Worm (Caenorhabditis elegans) whole organism, L4 larva: ENCODE results near the gene rgs-2.

Experiments used
- D1046.2 ChIP-seq: fragments of 200-800 bp; sonication (Bioruptor generic); IDR thresholded peaks from 2 replicates; pipeline ENCODE4 v1.3.6; 2022; ENCODE audit warnings: missing genetic modification characterization, missing compliant biosample characterization
- F10B5.3 ChIP-seq: sonication (generic microtip); optimal IDR thresholded peaks from 2 replicates; lab custom pipeline; 2016; ENCODE audit warnings: mild to moderate bottlenecking, missing genetic modification characterization, missing compliant biosample characterization
- F37D6.2 ChIP-seq: sonication (generic microtip); optimal IDR thresholded peaks from 2 replicates; lab custom pipeline; 2016; ENCODE audit warnings: mild to moderate bottlenecking, missing genetic modification characterization, missing compliant biosample characterization
- F44E2.7 ChIP-seq: fragments of 200-800 bp; sonication (Bioruptor generic); IDR thresholded peaks from 2 replicates; pipeline ENCODE4 v2.1.2; 2022; ENCODE audit warnings: missing genetic modification characterization, missing compliant biosample characterization
- T20F7.1 ChIP-seq: fragments of 200-800 bp; sonication (Bioruptor generic); optimal IDR thresholded peaks from 2 replicates; lab custom pipeline; 2018; ENCODE audit warnings: mild to moderate bottlenecking, missing genetic modification characterization, missing compliant biosample characterization
- Y48G9A.11 ChIP-seq: fragments of 200-800 bp; sonication (Bioruptor generic); IDR thresholded peaks from 2 replicates; pipeline ENCODE4 v1.3.6; 2022; ENCODE audit warnings: missing genetic modification reagents, missing genetic modification characterization, missing compliant biosample characterization
- ZK337.2 ChIP-seq: fragments of 200-800 bp; sonication (Bioruptor generic); IDR thresholded peaks from 2 replicates; pipeline ENCODE4 v1.3.6; 2022; ENCODE audit warnings: missing genetic modification reagents, missing genetic modification characterization, missing compliant biosample characterization
- arid-1 ChIP-seq: fragments of 200-800 bp; sonication (Bioruptor generic); conservative IDR thresholded peaks from 2 replicates; pipeline ENCODE4 v1.3.6; 2022; ENCODE audit warnings: missing genetic modification reagents, missing genetic modification characterization, missing compliant biosample characterization
- ceh-32 ChIP-seq: sonication (generic microtip); optimal IDR thresholded peaks from 2 replicates; lab custom pipeline; 2016; ENCODE audit warnings: mild to moderate bottlenecking, missing genetic modification characterization, missing compliant biosample characterization; ENCODE audit not compliant: poor library complexity
- cey-2 ChIP-seq: sonication (generic microtip); optimal IDR thresholded peaks from 3 replicates; lab custom pipeline; 2017; ENCODE audit warnings: missing genetic modification characterization, mild to moderate bottlenecking, missing compliant biosample characterization, antibody characterized with exemption, borderline replicate concordance; ENCODE audit not compliant: insufficient read depth
- ctbp-1 ChIP-seq: fragments of 200-800 bp; sonication (Bioruptor generic); IDR thresholded peaks from 2 replicates; pipeline ENCODE4 v1.3.6; 2022; ENCODE audit warnings: missing genetic modification reagents, missing genetic modification characterization, missing compliant biosample characterization
- dmd-6 ChIP-seq: fragments of 200-800 bp; sonication (Bioruptor generic); IDR thresholded peaks from 2 replicates; pipeline ENCODE4 v1.3.6; 2022; ENCODE audit warnings: missing genetic modification reagents, missing genetic modification characterization, missing compliant biosample characterization
- dmd-9 ChIP-seq: fragments of 200-800 bp; sonication (Bioruptor generic); IDR thresholded peaks from 2 replicates; pipeline ENCODE4 v1.3.6; 2022; ENCODE audit warnings: missing genetic modification reagents, missing genetic modification characterization, missing compliant biosample characterization
- egl-43 ChIP-seq: fragments of 200-800 bp; sonication (Bioruptor generic); IDR thresholded peaks from 2 replicates; pipeline ENCODE4 v1.3.6; 2022; ENCODE audit warnings: missing genetic modification reagents, missing genetic modification characterization, missing compliant biosample characterization
- fkh-10 ChIP-seq: fragments of 150-350 bp; optimal IDR thresholded peaks from 2 replicates; lab custom pipeline; 2014; ENCODE audit warnings: missing biosample characterization, missing genetic modification reagents, missing genetic modification characterization
- hlh-30 ChIP-seq: sonication (generic microtip); optimal IDR thresholded peaks from 2 replicates; lab custom pipeline; 2017; ENCODE audit warnings: antibody characterized with exemption, mild to moderate bottlenecking, missing genetic modification characterization, missing compliant biosample characterization; ENCODE audit not compliant: insufficient read depth
- jun-1 ChIP-seq: fragments of 150-350 bp; optimal IDR thresholded peaks from 2 replicates; lab custom pipeline; 2014; ENCODE audit warnings: missing biosample characterization, missing genetic modification reagents, missing genetic modification characterization
- lim-7 ChIP-seq: fragments of 200-800 bp; sonication (Bioruptor generic); IDR thresholded peaks from 2 replicates; pipeline ENCODE4 v1.3.6; 2022; ENCODE audit warnings: missing genetic modification characterization, missing compliant biosample characterization
- lin-15B ChIP-seq: fragments of 150-350 bp; sonication (generic microtip); optimal IDR thresholded peaks from 3 replicates; lab custom pipeline; 2014; ENCODE audit warnings: missing biosample characterization, missing genetic modification characterization
- lin-29 ChIP-seq: fragments of 200-800 bp; sonication (Bioruptor generic); IDR thresholded peaks from 2 replicates; pipeline ENCODE4 v1.3.6; 2022; ENCODE audit warnings: missing genetic modification reagents, missing genetic modification characterization, missing compliant biosample characterization
- lin-39 ChIP-seq: fragments of 150-350 bp; optimal IDR thresholded peaks from 2 replicates; lab custom pipeline; 2014; ENCODE audit warnings: missing biosample characterization, missing genetic modification reagents, missing genetic modification characterization
- madf-9 ChIP-seq: fragments of 200-800 bp; sonication (Bioruptor generic); conservative IDR thresholded peaks from 2 replicates; pipeline ENCODE4 v1.3.6; 2022; ENCODE audit warnings: missing genetic modification reagents, missing genetic modification characterization, missing compliant biosample characterization
- mdl-1 ChIP-seq, 2 experiments: fragments of 150-350 bp in 1 of 2; sonication (generic microtip) in 1 of 2; optimal IDR thresholded peaks; 2 replicates each; lab custom pipeline; 2014 to 2017; ENCODE audit warnings: missing biosample characterization in 2 of 2, missing genetic modification characterization in 2 of 2
- mep-1 ChIP-seq: fragments of 150-350 bp; sonication (generic microtip); optimal IDR thresholded peaks from 3 replicates; lab custom pipeline; 2014; ENCODE audit warnings: missing biosample characterization, missing genetic modification characterization
- mxl-3 ChIP-seq: fragments of 200-800 bp; sonication (Bioruptor generic); optimal IDR thresholded peaks from 2 replicates; lab custom pipeline; 2018; ENCODE audit warnings: mild to moderate bottlenecking, missing genetic modification characterization, missing compliant biosample characterization
- nhr-102 ChIP-seq: sonication (generic microtip); optimal IDR thresholded peaks from 2 replicates; lab custom pipeline; 2016; ENCODE audit warnings: mild to moderate bottlenecking, missing genetic modification characterization, moderate library complexity, missing compliant biosample characterization
- nhr-11 ChIP-seq: fragments of 150-350 bp; optimal IDR thresholded peaks from 2 replicates; lab custom pipeline; 2014; ENCODE audit warnings: missing biosample characterization, missing genetic modification characterization
- nhr-111 ChIP-seq: fragments of 200-800 bp; sonication (Bioruptor generic); optimal IDR thresholded peaks from 2 replicates; lab custom pipeline; 2018; ENCODE audit warnings: mild to moderate bottlenecking, missing genetic modification characterization, missing compliant biosample characterization
- nhr-237 ChIP-seq: sonication (generic microtip); optimal IDR thresholded peaks from 2 replicates; lab custom pipeline; 2017; ENCODE audit warnings: missing biosample characterization, missing genetic modification characterization
- nhr-25 ChIP-seq: sonication (generic microtip); optimal IDR thresholded peaks from 2 replicates; lab custom pipeline; 2017; ENCODE audit warnings: missing genetic modification characterization, mild to moderate bottlenecking, missing compliant biosample characterization, antibody characterized with exemption, moderate library complexity, borderline replicate concordance; ENCODE audit not compliant: insufficient read depth
- nhr-28 ChIP-seq: fragments of 150-350 bp; optimal IDR thresholded peaks from 2 replicates; lab custom pipeline; 2014; ENCODE audit warnings: missing biosample characterization, missing genetic modification characterization
- nhr-41 ChIP-seq: fragments of 200-800 bp; sonication (Bioruptor generic); IDR thresholded peaks from 2 replicates; pipeline ENCODE4 v1.3.6; 2022; ENCODE audit warnings: missing genetic modification reagents, missing genetic modification characterization, missing compliant biosample characterization
- nhr-6 ChIP-seq: fragments of 150-350 bp; optimal IDR thresholded peaks from 2 replicates; lab custom pipeline; 2014; ENCODE audit warnings: missing biosample characterization, missing genetic modification characterization
- pha-4 ChIP-seq, 2 experiments: fragments of 150-350 bp in 1 of 2; fragments of 200-800 bp in 1 of 2; sonication (Bioruptor generic) in 1 of 2; IDR thresholded peaks in 1 of 2; optimal IDR thresholded peaks in 1 of 2; 2 replicates each; pipeline versions ENCODE4 v1.3.6 to Lab custom; 2014 to 2022; ENCODE audit warnings: missing genetic modification characterization in 2 of 2, missing genetic modification reagents in 2 of 2, missing biosample characterization in 1 of 2, missing compliant biosample characterization in 1 of 2
- php-3 ChIP-seq: fragments of 200-800 bp; sonication (Bioruptor generic); IDR thresholded peaks from 2 replicates; pipeline ENCODE4 v1.3.6; 2022; ENCODE audit warnings: missing genetic modification reagents, missing genetic modification characterization, missing compliant biosample characterization
- pqm-1 ChIP-seq: sonication (generic microtip); optimal IDR thresholded peaks from 2 replicates; lab custom pipeline; 2017; ENCODE audit warnings: missing biosample characterization, missing genetic modification characterization
- saeg-2 ChIP-seq: fragments of 200-800 bp; sonication (Bioruptor generic); IDR thresholded peaks from 2 replicates; pipeline ENCODE4 v1.3.6; 2022; ENCODE audit warnings: missing genetic modification reagents, missing genetic modification characterization, missing compliant biosample characterization
- sdz-12 ChIP-seq: fragments of 200-800 bp; sonication (Bioruptor generic); optimal IDR thresholded peaks from 2 replicates; lab custom pipeline; 2018; ENCODE audit warnings: mild to moderate bottlenecking, missing genetic modification characterization, missing compliant biosample characterization
- snpc-1.2 ChIP-seq: fragments of 200-800 bp; sonication (Bioruptor generic); IDR thresholded peaks from 2 replicates; pipeline ENCODE4 v1.3.6; 2022; ENCODE audit warnings: missing genetic modification reagents, missing genetic modification characterization, missing compliant biosample characterization
- spr-1 ChIP-seq: sonication (generic microtip); optimal IDR thresholded peaks from 2 replicates; lab custom pipeline; 2016; ENCODE audit warnings: mild to moderate bottlenecking, missing genetic modification characterization, missing compliant biosample characterization
- spr-3 ChIP-seq: fragments of 200-800 bp; sonication (Bioruptor generic); optimal IDR thresholded peaks from 2 replicates; lab custom pipeline; 2018; ENCODE audit warnings: mild to moderate bottlenecking, missing genetic modification characterization, missing compliant biosample characterization
- tag-97 ChIP-seq: fragments of 200-800 bp; sonication (Bioruptor generic); IDR thresholded peaks from 2 replicates; pipeline ENCODE4 v1.3.6; 2022; ENCODE audit warnings: missing genetic modification characterization, missing compliant biosample characterization
- tra-1 ChIP-seq: fragments of 200-800 bp; sonication (Bioruptor generic); IDR thresholded peaks from 2 replicates; pipeline ENCODE4 v1.3.6; 2022; ENCODE audit warnings: missing genetic modification reagents, missing genetic modification characterization, missing compliant biosample characterization
- unc-130 ChIP-seq: sonication (generic microtip); optimal IDR thresholded peaks from 2 replicates; lab custom pipeline; 2016; ENCODE audit warnings: missing genetic modification reagents, missing genetic modification characterization, missing compliant biosample characterization
- unc-39 ChIP-seq: sonication (generic microtip); optimal IDR thresholded peaks from 2 replicates; lab custom pipeline; 2017; ENCODE audit warnings: missing biosample characterization, missing genetic modification characterization
- unc-62 ChIP-seq, 3 experiments: fragments of 150-350 bp in 1 of 3; sonication (generic microtip); optimal IDR thresholded peaks in 2 of 3; peaks in 1 of 3; 1 replicate in 1 of 3; 2 replicates in 2 of 3; lab custom pipeline; 2014 to 2017; ENCODE audit warnings: missing biosample characterization in 3 of 3, missing genetic modification characterization in 3 of 3, missing genetic modification reagents in 3 of 3, missing genotype in 1 of 3
- vab-7 ChIP-seq: fragments of 200-800 bp; sonication (Bioruptor generic); IDR thresholded peaks from 2 replicates; pipeline ENCODE4 v1.3.6; 2022; ENCODE audit warnings: missing genetic modification reagents, missing genetic modification characterization, missing compliant biosample characterization
- zag-1 ChIP-seq: fragments of 150-350 bp; optimal IDR thresholded peaks from 2 replicates; lab custom pipeline; 2014; ENCODE audit warnings: missing biosample characterization, missing genetic modification characterization
- zfp-3 ChIP-seq: fragments of 200-800 bp; sonication (Bioruptor generic); conservative IDR thresholded peaks from 2 replicates; pipeline ENCODE4 v1.3.6; 2022; ENCODE audit warnings: missing genetic modification reagents, missing genetic modification characterization, missing compliant biosample characterization
- zip-11 ChIP-seq: fragments of 200-800 bp; sonication (Bioruptor generic); IDR thresholded peaks from 2 replicates; pipeline ENCODE4 v1.3.6; 2022; ENCODE audit warnings: missing genetic modification characterization, missing compliant biosample characterization

The rgs-2 gene

DNA sequence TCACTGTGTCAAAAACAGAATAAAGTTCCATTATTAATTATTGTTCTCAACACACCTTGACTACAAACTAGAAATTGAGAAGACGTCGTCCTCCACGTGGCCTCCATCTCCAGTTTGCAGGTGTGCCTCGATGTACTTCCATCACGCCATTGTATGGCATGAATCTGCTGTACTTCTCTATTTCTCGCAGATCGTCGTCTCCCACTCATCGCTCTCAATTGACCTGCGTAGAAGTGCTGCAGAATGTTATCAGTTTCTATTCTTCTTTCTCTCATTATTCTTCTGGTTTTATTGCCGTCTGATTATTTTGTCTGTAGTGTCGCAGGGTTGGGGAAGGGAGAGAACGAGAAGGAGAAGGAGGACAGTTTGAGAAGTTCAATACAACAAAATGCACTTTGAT is 47.2 kb downstream of the rgs-2 start (continued):
- TF ChIP-seq zfp-3 (GFP tag; lab: Robert Waterston, UW) (no peak), unc-130 (GFP tag; lab: Kevin White, UChicago) (no peak), D1046.2 (GFP tag; lab: Robert Waterston, UW) (no peak), spr-1 (tag; lab: Kevin White, UChicago) (no peak), arid-1 (no peak), php-3 (GFP tag; lab: Robert Waterston, UW) (peak; percentile 84), mxl-3 (GFP tag; lab: Kevin White, UChicago) (peak; percentile 98), nhr-28 (tag; lab: Kevin White, UChicago) (peak; percentile 99), fkh-10 (GFP tag; lab: Kevin White, UChicago) (no peak), spr-3 (GFP tag; lab: Kevin White, UChicago) (no peak), madf-9 (GFP tag; lab: Robert Waterston, UW) (no peak), tag-97 (no peak), pha-4 (GFP tag; IDR thresholded peaks at IDR 0.05; lab: Robert Waterston, UW) (no peak), pha-4 (tag; optimal IDR thresholded peaks at IDR 0.05; lab: Kevin White, UChicago) (no peak), ZK337.2 (GFP tag; lab: Robert Waterston, UW) (no peak), nhr-25 (tag; lab: Kevin White, UChicago) (peak; percentile 65), dmd-9 (GFP tag; lab: Robert Waterston, UW) (no peak), nhr-102 (tag; lab: Kevin White, UChicago) (no peak), nhr-237 (tag; lab: Kevin White, UChicago) (no peak), cey-2 (tag; lab: Kevin White, UChicago) (peak; percentile 68), lin-29 (GFP tag; lab: Robert Waterston, UW) (no peak), T20F7.1 (GFP tag; lab: Kevin White, UChicago) (no peak), mep-1 (tag; lab: Kevin White, UChicago) (peak; percentile 64), vab-7 (no peak), pqm-1 (tag; lab: Kevin White, UChicago) (peak; percentile 74), snpc-1.2 (GFP tag; lab: Robert Waterston, UW) (no peak), lim-7 (GFP tag; lab: Robert Waterston, UW) (no peak), unc-62 (GFP tag; optimal IDR thresholded peaks at IDR 0.05 in 1 of 2; lab: Kevin White, UChicago) (peak in 1 of 2 experiments; percentile 96), unc-62 (tag; optimal IDR thresholded peaks at IDR 0.05; lab: Kevin White, UChicago) (no peak), nhr-41 (GFP tag; lab: Robert Waterston, UW) (peak; percentile 76; the same call in 1 of the 2 replicates), hlh-30 (tag; lab: Kevin White, UChicago) (peak; percentile 72), Y48G9A.11 (GFP tag; lab: Robert Waterston, UW) (no peak), unc-39 (no peak), egl-43 (GFP tag; lab: Robert Waterston, UW) (no peak), zip-11 (GFP tag; lab: Robert Waterston, UW) (no peak), zag-1 (tag; lab: Kevin White, UChicago) (no peak), F10B5.3 (tag; lab: Kevin White, UChicago) (no peak), saeg-2 (GFP tag; lab: Robert Waterston, UW) (no peak), nhr-111 (GFP tag; lab: Kevin White, UChicago) (no peak), ceh-32 (tag; lab: Kevin White, UChicago) (no peak), lin-39 (tag; lab: Kevin White, UChicago) (no peak), dmd-6 (GFP tag; lab: Robert Waterston, UW) (peak; percentile 95), F37D6.2 (no peak), F44E2.7 (GFP tag; lab: Robert Waterston, UW) (no peak), mdl-1 (tag; optimal IDR thresholded peaks at IDR 0.05; lab: Kevin White, UChicago) (peak; percentile 70 to 96), jun-1 (tag; lab: Kevin White, UChicago) (no peak), ctbp-1 (GFP tag; lab: Robert Waterston, UW) (no peak), lin-15B (no peak), nhr-6 (tag; lab: Kevin White, UChicago) (peak; percentile 31), nhr-11 (tag; lab: Kevin White, UChicago) (no peak), tra-1 (GFP tag; lab: Robert Waterston, UW) (peak; percentile 71; the same call in 1 of the 2 replicates), sdz-12 (GFP tag; lab: Kevin White, UChicago) (no peak)
